ENCODE assay signal across 3 fruit fly cellular contexts in the genomic region with DNA sequence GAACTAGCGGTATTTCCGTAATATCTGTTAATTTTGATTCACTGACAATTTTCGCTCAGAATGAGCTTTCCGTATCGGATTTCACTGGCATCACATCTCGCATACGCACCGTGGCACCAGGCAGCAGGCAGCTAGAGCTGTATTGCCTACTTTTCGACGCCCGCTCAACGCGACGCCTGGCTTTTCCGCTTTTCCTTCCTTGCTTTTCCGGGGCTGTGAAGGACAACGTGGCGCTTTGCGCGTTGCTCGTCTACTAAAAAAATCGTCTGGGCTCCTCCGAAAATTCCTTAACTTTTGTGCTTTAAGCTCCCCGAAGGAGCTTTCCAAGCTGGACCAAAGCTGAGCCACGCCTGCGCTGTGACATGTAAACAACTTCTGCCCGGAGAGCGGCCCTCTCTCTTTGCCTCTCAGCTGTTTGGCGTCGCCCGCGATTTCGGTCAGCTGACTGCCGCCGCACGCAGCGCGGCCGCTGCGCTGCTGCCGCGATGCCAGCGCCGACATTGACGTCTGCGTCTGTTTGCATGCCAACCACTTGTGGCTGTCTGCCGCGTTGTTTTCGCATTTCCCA.
TF ChIP-seq lines count a peak whose summit lies in the region.

CG43845 (minus strand) TSS at position 51 of the 568 bp plus-strand sequence.
Nmdar1 (minus strand) TSS at position 259 of the 568 bp plus-strand sequence.

- peak; percentile 27 for TF ChIP-seq CTCF in whole organism, embryonic (GFP tag; optimal IDR thresholded peaks at IDR 0.05; lab: Kevin White, UChicago)

TF ChIP-seq in whole organism, adult, 20 proteins besides CTCF, POLR2A, EP300 and RAD21:
- TF ChIP-seq cic (GFP tag; optimal IDR thresholded peaks at IDR 0.05; lab: Kevin White, UChicago): peak; percentile 3
- no peak for TF ChIP-seq CG14711 (tag; optimal IDR thresholded peaks at IDR 0.05; lab: Kevin White, UChicago)

TF ChIP-seq in whole organism, embryonic, 481 proteins besides CTCF, POLR2A, EP300 and RAD21 (continues in another document):
- TF ChIP-seq tup (GFP tag; optimal IDR thresholded peaks at IDR 0.05; lab: Kevin White, UChicago) (no peak), Hr3 (GFP tag; optimal IDR thresholded peaks at IDR 0.05; lab: Kevin White, UChicago) (no peak), CG13287 (GFP tag; IDR thresholded peaks at IDR 0.05; lab: Robert Waterston, UW; ENCODE audit: partially characterized antibody) (peak; percentile 68), Deaf1 (tag; optimal IDR thresholded peaks at IDR 0.05; lab: Kevin White, UChicago) (peak; percentile 11), Jarid2 (GFP tag; optimal IDR thresholded peaks at IDR 0.05; lab: Kevin White, UChicago) (peak; percentile 0), CG12769 (tag; optimal IDR thresholded peaks at IDR 0.05; lab: Kevin White, UChicago) (peak; percentile 7), CG16779 (GFP tag; IDR thresholded peaks at IDR 0.05; lab: Robert Waterston, UW) (0 out of 2 replicates have a peak, but pooled peaks have one; percentile 33), cg (GFP tag; optimal IDR thresholded peaks at IDR 0.05; lab: Kevin White, UChicago) (peak; percentile 5), CG7372 (GFP tag; IDR thresholded peaks at IDR 0.05; lab: Robert Waterston, UW) (peak; percentile 68; the same call in 1 of the 2 replicates), so (GFP tag; IDR thresholded peaks at IDR 0.05; lab: Robert Waterston, UW) (peak; percentile 21; the same call in 1 of the 3 replicates), shn (GFP tag; optimal IDR thresholded peaks at IDR 0.05; lab: Kevin White, UChicago) (no peak), CG10543 (GFP tag; optimal IDR thresholded peaks at IDR 0.05; lab: Kevin White, UChicago) (peak; percentile 2), knrl (GFP tag; IDR thresholded peaks at IDR 0.05; lab: Robert Waterston, UW; ENCODE audit: partially characterized antibody) (no peak), CG15514 (GFP tag; optimal IDR thresholded peaks at IDR 0.05; lab: Kevin White, UChicago) (peak; percentile 19), pros (GFP tag; optimal IDR thresholded peaks at IDR 0.05; lab: Kevin White, UChicago) (no peak), Dbx (GFP tag; IDR thresholded peaks at IDR 0.05; lab: Robert Waterston, UW) (peak; percentile 35; the same call in 1 of the 3 replicates), Dll (GFP tag; IDR thresholded peaks at IDR 0.05; lab: Robert Waterston, UW; ENCODE audit: partially characterized antibody) (peak; percentile 61; the same call in 3 of the 4 replicates), Trl (optimal IDR thresholded peaks at IDR 0.05; lab: Kevin White, UChicago) (peak; percentile 57 to 61), Trl (GFP tag; optimal IDR thresholded peaks at IDR 0.05; lab: Kevin White, UChicago) (peak; percentile 17), sens (GFP tag; lab: Kevin White, UChicago) (peak; percentile 74), Drgx (GFP tag; IDR thresholded peaks at IDR 0.05; lab: Robert Waterston, UW) (peak; percentile 23; the same call in 1 of the 2 replicates), ewg (GFP tag; optimal IDR thresholded peaks at IDR 0.05; lab: Kevin White, UChicago) (peak; percentile 89), bbx (GFP tag; IDR thresholded peaks at IDR 0.05; lab: Robert Waterston, UW; ENCODE audit: partially characterized antibody) (peak; percentile 12; the same call in 1 of the 2 replicates), HmgD (GFP tag; optimal IDR thresholded peaks at IDR 0.05; lab: Kevin White, UChicago) (no peak), zen2 (GFP tag; IDR thresholded peaks at IDR 0.05; lab: Robert Waterston, UW; ENCODE audit: partially characterized antibody) (peak; percentile 71; the same call in 2 of the 3 replicates), CG18599 (GFP tag; optimal IDR thresholded peaks at IDR 0.05; lab: Kevin White, UChicago) (peak; percentile 1), unc-4 (GFP tag; IDR thresholded peaks at IDR 0.05; lab: Robert Waterston, UW; ENCODE audit: partially characterized antibody) (peak; percentile 51), crp (GFP tag; optimal IDR thresholded peaks at IDR 0.05; lab: Kevin White, UChicago) (peak in 1 of 2 experiments; percentile 80), Ets65A (GFP tag; lab: Kevin White, UChicago) (no peak), chinmo (GFP tag; IDR thresholded peaks at IDR 0.05; lab: Robert Waterston, UW; ENCODE audit: partially characterized antibody) (peak; percentile 90; the same call in 2 of the 4 replicates), CG1529 (GFP tag; optimal IDR thresholded peaks at IDR 0.05; lab: Kevin White, UChicago) (no peak), Fer1 (GFP tag; optimal IDR thresholded peaks at IDR 0.05; lab: Kevin White, UChicago) (peak; percentile 39), CG34422 (GFP tag; IDR thresholded peaks at IDR 0.05; lab: Robert Waterston, UW) (peak; percentile 47; the same call in 1 of the 3 replicates), croc (GFP tag; conservative IDR thresholded peaks at IDR 0.05; lab: Robert Waterston, UW) (no peak), CG10959 (GFP tag; IDR thresholded peaks at IDR 0.05; lab: Robert Waterston, UW) (0 out of 2 replicates have a peak, but pooled peaks have one; percentile 26), Adf1 (GFP tag; IDR thresholded peaks at IDR 0.05; lab: Robert Waterston, UW) (peak; percentile 98)

TF ChIP-seq in whole organism, pupa, 21 proteins besides CTCF, POLR2A, EP300 and RAD21:
- TF ChIP-seq CG17806 (tag; optimal IDR thresholded peaks at IDR 0.05; lab: Kevin White, UChicago) (no peak), CG8159 (tag; optimal IDR thresholded peaks at IDR 0.05; lab: Kevin White, UChicago) (no peak), CG8301 (tag; optimal IDR thresholded peaks at IDR 0.05; lab: Kevin White, UChicago) (no peak), rn (GFP tag; IDR thresholded peaks at IDR 0.05; lab: Robert Waterston, UW) (no peak), Snoo (tag; optimal IDR thresholded peaks at IDR 0.05; lab: Kevin White, UChicago) (no peak), CG13204 (GFP tag; optimal IDR thresholded peaks at IDR 0.05; lab: Kevin White, UChicago) (no peak), CG10348 (GFP tag; IDR thresholded peaks at IDR 0.05; lab: Robert Waterston, UW) (no peak), gl (tag; optimal IDR thresholded peaks at IDR 0.05; lab: Kevin White, UChicago) (no peak), D1 (tag; optimal IDR thresholded peaks at IDR 0.05; lab: Kevin White, UChicago) (no peak), CG12605 (GFP tag; IDR thresholded peaks at IDR 0.05; lab: Robert Waterston, UW) (peak; percentile 95), CG15710 (tag; optimal IDR thresholded peaks at IDR 0.05; lab: Kevin White, UChicago) (no peak), Ets98B (GFP tag; IDR thresholded peaks at IDR 0.05; lab: Robert Waterston, UW) (no peak; the same call in 1 of the 2 replicates), CG14655 (GFP tag; optimal IDR thresholded peaks at IDR 0.05; lab: Kevin White, UChicago) (no peak), CG4496 (GFP tag; IDR thresholded peaks at IDR 0.05; lab: Robert Waterston, UW) (peak; percentile 29; the same call in 1 of the 3 replicates)
